Worm (Caenorhabditis elegans) whole organism, L2 larva: Measurements from ENCODE around the gene Y45G12B.2.

Experiments used
- alr-1 ChIP-seq: fragments of 150-350 bp; optimal IDR thresholded peaks from 2 replicates; lab custom pipeline; 2014; ENCODE audit warnings: missing biosample characterization, missing genetic modification characterization
- ama-1 ChIP-seq: fragments of 150-350 bp; optimal IDR thresholded peaks from 2 replicates; lab custom pipeline; 2018; ENCODE audit warnings: inconsistent platforms
- blmp-1 ChIP-seq: sonication (generic microtip); optimal IDR thresholded peaks from 2 replicates; lab custom pipeline; 2017; ENCODE audit warnings: missing genetic modification characterization, mild to moderate bottlenecking, missing compliant biosample characterization, antibody characterized with exemption, moderate library complexity; ENCODE audit not compliant: insufficient read depth
- lin-39 ChIP-seq: fragments of 150-350 bp; optimal IDR thresholded peaks from 2 replicates; lab custom pipeline; 2014; ENCODE audit warnings: missing biosample characterization, missing genetic modification reagents, missing genetic modification characterization
- nhr-10 ChIP-seq: sonication (generic microtip); optimal IDR thresholded peaks from 2 replicates; lab custom pipeline; 2017; ENCODE audit warnings: missing biosample characterization, missing genetic modification characterization
- nhr-12 ChIP-seq: fragments of 150-350 bp; optimal IDR thresholded peaks from 2 replicates; lab custom pipeline; 2014; ENCODE audit warnings: missing biosample characterization, missing genetic modification characterization
- nhr-237 ChIP-seq: fragments of 150-350 bp; optimal IDR thresholded peaks from 2 replicates; lab custom pipeline; 2014; ENCODE audit warnings: missing biosample characterization, missing genetic modification characterization
- nhr-77 ChIP-seq: fragments of 150-350 bp; optimal IDR thresholded peaks from 2 replicates; lab custom pipeline; 2014; ENCODE audit warnings: missing biosample characterization, missing genetic modification characterization
- unc-62 ChIP-seq: fragments of 150-350 bp; optimal IDR thresholded peaks from 2 replicates; lab custom pipeline; 2014; ENCODE audit warnings: missing biosample characterization, missing genetic modification reagents, missing genetic modification characterization
- ztf-4 ChIP-seq: fragments of 150-350 bp; optimal IDR thresholded peaks from 2 replicates; lab custom pipeline; 2014; ENCODE audit warnings: missing biosample characterization, missing genetic modification characterization

- no peak for TF ChIP-seq blmp-1 (tag; lab: Kevin White, UChicago)
- TF ChIP-seq unc-62 (GFP tag; lab: Kevin White, UChicago) = no peak
- TF ChIP-seq nhr-77 (tag; lab: Kevin White, UChicago) = no peak
- no peak for TF ChIP-seq nhr-237 (tag; lab: Kevin White, UChicago)
- no peak for TF ChIP-seq alr-1 (tag; lab: Kevin White, UChicago)
- no peak for TF ChIP-seq nhr-12
- no peak for TF ChIP-seq nhr-10 (tag; lab: Kevin White, UChicago)
- no peak for TF ChIP-seq lin-39 (tag; lab: Kevin White, UChicago)
- TF ChIP-seq ztf-4 (tag; lab: Kevin White, UChicago) = no peak
- no peak for TF ChIP-seq ama-1 (lab: Kevin White, UChicago)
Observed at ce11 chrV:2664525-2665053, 30.0 kb upstream of the Y45G12B.2 start, which contains the start of gene ndx-2.
